Fruit fly (Drosophila melanogaster) whole organism, embryonic: ENCODE results near the gene CG16758.
A peak's percentile ranks its signal among the peaks of the same experiment; 100 is the strongest.

Experiments used
- CG10462 ChIP-seq: fragments of 200-800 bp; sonication (Bioruptor generic); optimal IDR thresholded peaks from 2 replicates; lab custom pipeline; 2016; ENCODE audit warnings: missing biosample characterization, missing genetic modification characterization
- CG12071 ChIP-seq: fragments of 200-800 bp; sonication (Bioruptor generic); optimal IDR thresholded peaks from 3 replicates; lab custom pipeline; 2018; ENCODE audit warnings: missing biosample characterization, mild to moderate bottlenecking, missing genetic modification characterization
- CG13287 ChIP-seq: fragments of 200-800 bp; sonication (Bioruptor generic); IDR thresholded peaks from 2 replicates; pipeline ENCODE4 v1.3.6; 2022; ENCODE audit warnings: missing biosample characterization, missing genetic modification characterization; ENCODE audit not compliant: partially characterized antibody
- CG13624 ChIP-seq: fragments of 200-800 bp; sonication (Bioruptor generic); optimal IDR thresholded peaks from 2 replicates; lab custom pipeline; 2016; ENCODE audit warnings: missing biosample characterization, missing genetic modification characterization
- CG13894 ChIP-seq: fragments of 200-800 bp; sonication (Bioruptor generic); optimal IDR thresholded peaks from 3 replicates; lab custom pipeline; 2018; ENCODE audit warnings: missing biosample characterization, mild to moderate bottlenecking, missing genetic modification characterization, moderate library complexity
- CG14014 ChIP-seq: fragments of 200-800 bp; sonication (Bioruptor generic); IDR thresholded peaks from 2 replicates; pipeline ENCODE4 v1.3.6; 2022; ENCODE audit warnings: missing biosample characterization, missing genetic modification characterization
- CG15479 ChIP-seq: fragments of 200-800 bp; sonication (Bioruptor generic); optimal IDR thresholded peaks from 3 replicates; lab custom pipeline; 2019; ENCODE audit warnings: missing biosample characterization, mild to moderate bottlenecking, missing genetic modification characterization, moderate library complexity
- CG17802 ChIP-seq: fragments of 200-800 bp; sonication (Bioruptor generic); optimal IDR thresholded peaks from 2 replicates; lab custom pipeline; 2018; ENCODE audit warnings: missing biosample characterization, mild to moderate bottlenecking, missing genetic modification characterization, moderate library complexity
- CG18262 ChIP-seq: fragments of 200-800 bp; optimal IDR thresholded peaks from 3 replicates; lab custom pipeline; 2019; ENCODE audit warnings: missing biosample characterization, mild to moderate bottlenecking, missing genetic modification characterization, moderate library complexity
- CG18619 ChIP-seq: fragments of 200-800 bp; sonication (Bioruptor generic); optimal IDR thresholded peaks from 3 replicates; lab custom pipeline; 2017; ENCODE audit warnings: missing biosample characterization, mild to moderate bottlenecking, missing genetic modification characterization
- CG2889 ChIP-seq: fragments of 200-800 bp; sonication (Bioruptor generic); IDR thresholded peaks from 3 replicates; pipeline ENCODE4 v1.3.6; 2022; ENCODE audit warnings: missing biosample characterization, missing genetic modification characterization
- CG3065 ChIP-seq: fragments of 200-800 bp; sonication (Bioruptor generic); optimal IDR thresholded peaks from 2 replicates; lab custom pipeline; 2016; ENCODE audit warnings: missing biosample characterization, missing genetic modification characterization
- CG32772 ChIP-seq: fragments of 200-800 bp; sonication (Bioruptor generic); IDR thresholded peaks from 2 replicates; pipeline ENCODE4 v1.3.6; 2022; ENCODE audit warnings: missing biosample characterization, missing genetic modification characterization
- CG4404 ChIP-seq: fragments of 200-800 bp; sonication (Bioruptor generic); IDR thresholded peaks from 2 replicates; pipeline ENCODE4 v1.3.6; 2022; ENCODE audit warnings: missing biosample characterization, missing genetic modification characterization
- CG6791 ChIP-seq: fragments of 200-800 bp; sonication (Bioruptor generic); IDR thresholded peaks from 3 replicates; pipeline ENCODE4 v1.3.6; 2022; ENCODE audit warnings: missing biosample characterization, missing genetic modification characterization; ENCODE audit not compliant: partially characterized antibody
- CG8388 ChIP-seq: fragments of 200-800 bp; sonication (Bioruptor generic); optimal IDR thresholded peaks from 2 replicates; lab custom pipeline; 2019; ENCODE audit warnings: missing biosample characterization, mild to moderate bottlenecking, missing genetic modification characterization, moderate library complexity
- CG9727 ChIP-seq: fragments of 200-800 bp; sonication (Bioruptor generic); optimal IDR thresholded peaks from 3 replicates; lab custom pipeline; 2017; ENCODE audit warnings: missing biosample characterization, mild to moderate bottlenecking, missing genetic modification characterization
- CG9817 ChIP-seq: fragments of 200-800 bp; sonication (Bioruptor generic); optimal IDR thresholded peaks from 2 replicates; lab custom pipeline; 2018; ENCODE audit warnings: missing biosample characterization, mild to moderate bottlenecking, missing genetic modification characterization, moderate library complexity
- Dip3 ChIP-seq: fragments of 200-800 bp; sonication (Bioruptor generic); optimal IDR thresholded peaks from 3 replicates; lab custom pipeline; 2016; ENCODE audit warnings: missing biosample characterization, missing genetic modification characterization
- Doc2 ChIP-seq: fragments of 200-800 bp; sonication (Bioruptor generic); IDR thresholded peaks from 2 replicates; pipeline ENCODE4 v1.3.6; 2022; ENCODE audit warnings: missing biosample characterization, missing genetic modification characterization
- Dref ChIP-seq: fragments of 200-800 bp; sonication (Bioruptor generic); IDR thresholded peaks from 2 replicates; pipeline ENCODE4 v1.3.6; 2022; ENCODE audit warnings: missing biosample characterization, missing genetic modification characterization
- Drgx ChIP-seq: fragments of 200-800 bp; sonication (Bioruptor generic); IDR thresholded peaks from 2 replicates; pipeline ENCODE4 v1.3.6; 2022; ENCODE audit warnings: missing biosample characterization, missing genetic modification characterization
- Elba2 ChIP-seq: fragments of 200-800 bp; sonication (Bioruptor generic); optimal IDR thresholded peaks from 3 replicates; lab custom pipeline; 2016; ENCODE audit warnings: missing biosample characterization, missing genetic modification characterization
- Hr51 ChIP-seq, 2 experiments: fragments of 200-800 bp; sonication (Bioruptor generic); optimal IDR thresholded peaks; 2 replicates in 1 of 2; 3 replicates in 1 of 2; lab custom pipeline; 2016 to 2018; ENCODE audit warnings: missing biosample characterization in 2 of 2, missing genetic modification characterization in 2 of 2, mild to moderate bottlenecking in 1 of 2, moderate library complexity in 1 of 2
- Kr ChIP-seq: fragments of 200-800 bp; sonication (Bioruptor generic); optimal IDR thresholded peaks from 2 replicates; lab custom pipeline; 2017; ENCODE audit warnings: missing biosample characterization, mild to moderate bottlenecking, missing genetic modification characterization
- Lpt ChIP-seq: fragments of >200 bp; optimal IDR thresholded peaks from 2 replicates; lab custom pipeline; 2018; ENCODE audit warnings: missing biosample characterization, missing genetic modification characterization
- Mad ChIP-seq: fragments of 200-800 bp; sonication (Bioruptor generic); optimal IDR thresholded peaks from 2 replicates; lab custom pipeline; 2016; ENCODE audit warnings: missing biosample characterization, missing genetic modification characterization
- NfI ChIP-seq: fragments of 200-800 bp; sonication (Bioruptor generic); optimal IDR thresholded peaks from 3 replicates; lab custom pipeline; 2018; ENCODE audit warnings: missing biosample characterization, mild to moderate bottlenecking, missing genetic modification characterization, moderate library complexity
- PHDP ChIP-seq: fragments of 200-800 bp; sonication (Bioruptor generic); optimal IDR thresholded peaks from 3 replicates; lab custom pipeline; 2018; ENCODE audit warnings: missing biosample characterization, mild to moderate bottlenecking, missing genetic modification characterization, moderate library complexity
- Rx ChIP-seq: fragments of 200-800 bp; sonication (Bioruptor generic); IDR thresholded peaks from 2 replicates; pipeline ENCODE4 v1.3.6; 2022; ENCODE audit warnings: missing biosample characterization, missing genetic modification characterization
- Sry-δ ChIP-seq: fragments of 200-800 bp; sonication (Bioruptor generic); optimal IDR thresholded peaks from 2 replicates; lab custom pipeline; 2016; ENCODE audit warnings: missing biosample characterization, missing genetic modification characterization
- disco-r ChIP-seq: fragments of 200-800 bp; sonication (Bioruptor generic); optimal IDR thresholded peaks from 2 replicates; lab custom pipeline; 2016; ENCODE audit warnings: missing biosample characterization, missing genetic modification characterization
- dm ChIP-seq: fragments of 200-800 bp; sonication (Bioruptor generic); optimal IDR thresholded peaks from 3 replicates; lab custom pipeline; 2016; ENCODE audit warnings: missing biosample characterization, missing genetic modification characterization
- esg ChIP-seq: fragments of 200-800 bp; sonication (Bioruptor generic); conservative IDR thresholded peaks from 2 replicates; pipeline ENCODE4 v1.3.6; 2022; ENCODE audit warnings: missing biosample characterization, missing genetic modification characterization
- gcm2 ChIP-seq: fragments of 200-800 bp; sonication (Bioruptor generic); optimal IDR thresholded peaks from 2 replicates; lab custom pipeline; 2016; ENCODE audit warnings: missing biosample characterization, missing genetic modification characterization
- hbn ChIP-seq: fragments of 200-800 bp; sonication (Bioruptor generic); IDR thresholded peaks from 2 replicates; pipeline ENCODE4 v1.3.6; 2022; ENCODE audit warnings: missing biosample characterization, missing genetic modification characterization; ENCODE audit not compliant: partially characterized antibody
- her ChIP-seq: fragments of 200-800 bp; sonication (Bioruptor generic); optimal IDR thresholded peaks from 2 replicates; lab custom pipeline; 2016; ENCODE audit warnings: missing biosample characterization, missing genetic modification characterization
- insv ChIP-seq, 2 experiments: fragments of 200-800 bp; sonication (Bioruptor generic); optimal IDR thresholded peaks; 3 replicates each; lab custom pipeline; 2016 to 2018; ENCODE audit warnings: missing biosample characterization in 2 of 2, missing genetic modification characterization in 2 of 2
- jing ChIP-seq: fragments of 200-800 bp; sonication (Bioruptor generic); optimal IDR thresholded peaks from 2 replicates; lab custom pipeline; 2018; ENCODE audit warnings: missing biosample characterization, mild to moderate bottlenecking, missing genetic modification characterization
- lola ChIP-seq, 3 experiments: fragments of >200 bp in 2 of 3; fragments of 200-800 bp in 1 of 3; sonication (Bioruptor generic) in 1 of 3; optimal IDR thresholded peaks; 2 replicates each; lab custom pipeline; 2017 to 2019; ENCODE audit warnings: missing biosample characterization in 3 of 3, missing genetic modification characterization in 3 of 3, mild to moderate bottlenecking in 1 of 3, moderate library complexity in 1 of 3
- nom ChIP-seq: fragments of 200-800 bp; sonication (Bioruptor generic); optimal IDR thresholded peaks from 2 replicates; lab custom pipeline; 2017; ENCODE audit warnings: missing biosample characterization, missing genetic modification characterization, mild to moderate bottlenecking, moderate library complexity, missing genetic modification reagents
- oc ChIP-seq: fragments of 200-800 bp; sonication (Bioruptor generic); optimal IDR thresholded peaks from 2 replicates; lab custom pipeline; 2018; ENCODE audit warnings: missing biosample characterization, mild to moderate bottlenecking, missing genetic modification characterization, moderate library complexity
- otp ChIP-seq: fragments of 200-800 bp; sonication (Bioruptor generic); IDR thresholded peaks from 3 replicates; pipeline ENCODE4, ENCODE4 v1.3.6; 2022; ENCODE audit warnings: missing biosample characterization, missing genetic modification characterization
- pb ChIP-seq: fragments of 200-800 bp; sonication (Bioruptor generic); optimal IDR thresholded peaks from 3 replicates; lab custom pipeline; 2016; ENCODE audit warnings: missing biosample characterization, missing genetic modification characterization
- tna ChIP-seq: fragments of 200-800 bp; sonication (Bioruptor generic); IDR thresholded peaks from 2 replicates; pipeline ENCODE4 v1.3.6; 2022; ENCODE audit warnings: missing biosample characterization, missing genetic modification characterization; ENCODE audit not compliant: partially characterized antibody
- toy ChIP-seq: fragments of 200-800 bp; sonication (Bioruptor generic); IDR thresholded peaks from 2 replicates; pipeline ENCODE4 v1.3.6; 2022; ENCODE audit warnings: missing biosample characterization, missing genetic modification characterization
- wor ChIP-seq: fragments of 200-800 bp; sonication (Bioruptor generic); IDR thresholded peaks from 2 replicates; pipeline ENCODE4 v1.3.6; 2022; ENCODE audit warnings: missing biosample characterization, missing genetic modification characterization
- z ChIP-seq: fragments of 200-800 bp; sonication (Bioruptor generic); IDR thresholded peaks from 3 replicates; pipeline ENCODE4 v1.3.6; 2022; ENCODE audit warnings: missing biosample characterization, missing genetic modification characterization
- zen ChIP-seq: fragments of 200-800 bp; sonication (Bioruptor generic); optimal IDR thresholded peaks from 3 replicates; lab custom pipeline; 2018; ENCODE audit warnings: missing biosample characterization, mild to moderate bottlenecking, missing genetic modification characterization, moderate library complexity

CG16758 gene

DNA sequence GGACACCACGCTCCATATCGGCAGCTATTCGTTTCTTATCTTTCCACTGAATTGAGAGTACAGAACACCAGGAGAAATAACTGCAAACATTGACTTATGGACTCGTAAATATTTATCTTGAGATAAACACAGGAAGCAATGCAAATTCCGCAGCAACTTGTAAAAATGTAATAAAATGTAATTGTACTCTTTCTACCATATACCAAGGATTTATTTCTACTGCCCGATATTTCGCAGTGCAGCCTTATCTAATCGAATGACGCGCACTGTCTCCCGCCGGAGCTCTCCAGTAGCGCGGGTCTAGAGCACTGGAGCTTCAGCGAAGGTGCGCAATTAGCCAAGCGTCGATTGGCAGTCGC is 9.2 kb downstream of the CG16758 start (continued):
- TF ChIP-seq Mad (GFP tag; lab: Kevin White, UChicago): peak; percentile 22
- peak; percentile 91 for TF ChIP-seq toy
- peak; percentile 81 for TF ChIP-seq CG4404 (GFP tag; lab: Robert Waterston, UW)
- TF ChIP-seq esg (GFP tag; lab: Robert Waterston, UW): peak; percentile 81
- peak; percentile 73 for TF ChIP-seq her (GFP tag; lab: Kevin White, UChicago)
- no peak for TF ChIP-seq tna (GFP tag; lab: Robert Waterston, UW)
- TF ChIP-seq nom (GFP tag; lab: Kevin White, UChicago): peak; percentile 92
- TF ChIP-seq gcm2 (GFP tag; lab: Kevin White, UChicago): peak; percentile 38
- peak; percentile 65 for TF ChIP-seq CG8388 (GFP tag; lab: Kevin White, UChicago)
- peak; percentile 50 to 76 for TF ChIP-seq Hr51 (GFP tag; optimal IDR thresholded peaks at IDR 0.05; lab: Kevin White, UChicago)
- peak; percentile 83 for TF ChIP-seq PHDP (tag; lab: Kevin White, UChicago)
- TF ChIP-seq Dref (GFP tag; lab: Robert Waterston, UW): no peak
- peak; percentile 82 for TF ChIP-seq Drgx (GFP tag; lab: Robert Waterston, UW)
- no peak for TF ChIP-seq CG10462 (GFP tag; lab: Kevin White, UChicago)
- TF ChIP-seq zen (tag; lab: Kevin White, UChicago): peak; percentile 79
- peak; percentile 87 for TF ChIP-seq Rx
- TF ChIP-seq CG9817: peak; percentile 81
- no peak for TF ChIP-seq z
- peak; percentile 26 for TF ChIP-seq disco-r (GFP tag; lab: Kevin White, UChicago)
- TF ChIP-seq CG3065: no peak
- peak; percentile 91 for TF ChIP-seq CG9727 (GFP tag; lab: Kevin White, UChicago)
- peak in 1 of 3 experiments; percentile 56 for TF ChIP-seq lola (GFP tag; optimal IDR thresholded peaks at IDR 0.05; lab: Kevin White, UChicago)
- peak; percentile 7 for TF ChIP-seq dm (GFP tag; lab: Kevin White, UChicago)
- TF ChIP-seq Doc2 (GFP tag; lab: Robert Waterston, UW): peak; percentile 62; the same call in 1 of the 2 replicates
- TF ChIP-seq Elba2 (GFP tag; lab: Kevin White, UChicago): no peak
- TF ChIP-seq NfI (GFP tag; lab: Kevin White, UChicago): peak; percentile 76
- peak; percentile 88 for TF ChIP-seq pb (GFP tag; lab: Kevin White, UChicago)
- peak; percentile 43 for TF ChIP-seq oc (tag; lab: Kevin White, UChicago)
- TF ChIP-seq CG12071 (GFP tag; lab: Kevin White, UChicago): peak; percentile 79

DNA sequence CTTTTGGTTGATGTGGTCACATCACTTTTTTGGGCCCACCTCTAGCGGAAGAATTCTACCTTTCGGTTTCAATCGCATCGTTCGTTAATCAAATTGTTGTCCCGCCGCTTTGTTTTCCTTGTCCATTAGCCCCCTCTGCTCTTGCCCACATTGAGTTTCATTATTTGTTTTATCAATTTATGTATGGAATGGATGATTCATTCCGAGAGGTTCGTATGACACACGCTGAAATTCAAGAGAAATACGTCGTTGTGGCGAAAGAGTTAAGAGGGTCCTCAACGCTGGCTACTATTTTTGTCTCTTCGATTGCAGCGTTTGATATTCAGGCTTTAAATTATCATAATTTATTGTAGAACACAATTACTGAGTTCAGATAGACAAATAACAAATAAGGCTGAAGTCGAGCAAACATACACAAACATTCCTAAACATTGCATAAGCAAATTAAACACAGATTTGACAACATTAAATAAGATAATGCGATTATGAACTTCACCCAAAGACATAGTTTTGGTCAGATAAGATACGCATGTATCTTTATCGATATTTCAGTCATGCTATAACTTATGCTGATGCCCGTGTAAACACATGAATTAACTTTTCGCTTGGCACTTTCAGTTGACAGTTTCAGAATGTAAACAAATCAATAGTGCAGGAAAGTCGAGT is 9.8 kb downstream of the CG16758 start:
- TF ChIP-seq Lpt: no peak
- TF ChIP-seq CG18619 (GFP tag; lab: Kevin White, UChicago): no peak
- TF ChIP-seq otp (GFP tag; lab: Robert Waterston, UW): peak; percentile 56; the same call in 1 of the 3 replicates
- no peak for TF ChIP-seq Sry-δ (GFP tag; lab: Kevin White, UChicago)
- TF ChIP-seq CG17802 (tag; lab: Kevin White, UChicago): no peak
- TF ChIP-seq Kr (GFP tag; lab: Kevin White, UChicago): peak; percentile 24
- peak; percentile 4 for TF ChIP-seq CG13894
- TF ChIP-seq CG18262 (tag; lab: Kevin White, UChicago): no peak
- no peak for TF ChIP-seq CG2889 (GFP tag; lab: Robert Waterston, UW)
- no peak for TF ChIP-seq CG8388 (GFP tag; lab: Kevin White, UChicago)
- TF ChIP-seq wor (GFP tag; lab: Robert Waterston, UW): no peak
- TF ChIP-seq CG10462 (GFP tag; lab: Kevin White, UChicago): no peak
- TF ChIP-seq NfI (GFP tag; lab: Kevin White, UChicago): no peak
- no peak for TF ChIP-seq insv (GFP tag; optimal IDR thresholded peaks at IDR 0.05; lab: Kevin White, UChicago)
- no peak for TF ChIP-seq CG32772 (GFP tag; lab: Robert Waterston, UW)
- TF ChIP-seq CG13287 (GFP tag; lab: Robert Waterston, UW): no peak
- no peak for TF ChIP-seq CG6791 (GFP tag; lab: Robert Waterston, UW)
- TF ChIP-seq jing (GFP tag; lab: Kevin White, UChicago): no peak
- no peak for TF ChIP-seq CG13624 (GFP tag; lab: Kevin White, UChicago)
- TF ChIP-seq hbn: no peak
- TF ChIP-seq Dip3 (GFP tag; lab: Kevin White, UChicago): no peak
- peak; percentile 64 for TF ChIP-seq CG15479 (GFP tag; lab: Kevin White, UChicago)
- TF ChIP-seq CG14014 (GFP tag; lab: Robert Waterston, UW): peak; percentile 7; the same call in 1 of the 2 replicates
